Fruit fly (Drosophila melanogaster) whole organism, embryonic: ENCODE data around the gene CG32847.

ENCODE experiments used
- BtbVII ChIP-seq: fragments of 200-800 bp; sonication (Bioruptor generic); optimal IDR thresholded peaks from 3 replicates; lab custom pipeline; 2017; ENCODE audit warnings: missing biosample characterization, mild to moderate bottlenecking, missing genetic modification characterization
- CG10565 ChIP-seq: fragments of 200-800 bp; sonication (Bioruptor generic); optimal IDR thresholded peaks from 3 replicates; lab custom pipeline; 2016; ENCODE audit warnings: missing biosample characterization, mild to moderate bottlenecking, missing genetic modification characterization
- CG12769 ChIP-seq: fragments of 200-800 bp; sonication (Bioruptor generic); optimal IDR thresholded peaks from 2 replicates; lab custom pipeline; 2019; ENCODE audit warnings: missing biosample characterization, mild to moderate bottlenecking, missing genetic modification characterization, moderate library complexity
- CG12942 ChIP-seq: fragments of 200-800 bp; sonication (Bioruptor generic); optimal IDR thresholded peaks from 3 replicates; lab custom pipeline; 2016; ENCODE audit warnings: missing biosample characterization, missing genetic modification characterization
- CG13624 ChIP-seq: fragments of 200-800 bp; sonication (Bioruptor generic); optimal IDR thresholded peaks from 2 replicates; lab custom pipeline; 2016; ENCODE audit warnings: missing biosample characterization, missing genetic modification characterization
- CG15514 ChIP-seq: fragments of 200-800 bp; sonication (Bioruptor generic); optimal IDR thresholded peaks from 3 replicates; lab custom pipeline; 2017; ENCODE audit warnings: missing biosample characterization, missing genetic modification characterization, mild to moderate bottlenecking, moderate library complexity, missing genetic modification reagents
- CG2120 ChIP-seq: fragments of 200-800 bp; sonication (Bioruptor generic); optimal IDR thresholded peaks from 3 replicates; lab custom pipeline; 2016; ENCODE audit warnings: missing biosample characterization, missing genetic modification characterization
- CG34422 ChIP-seq: fragments of 200-800 bp; sonication (Bioruptor generic); IDR thresholded peaks from 3 replicates; pipeline ENCODE4 v1.3.6; 2022; ENCODE audit warnings: missing biosample characterization, missing genetic modification characterization
- CG3995 ChIP-seq: fragments of 200-800 bp; sonication (Bioruptor generic); optimal IDR thresholded peaks from 3 replicates; lab custom pipeline; 2016; ENCODE audit warnings: missing biosample characterization, missing genetic modification characterization
- CG4617 ChIP-seq: fragments of 200-800 bp; sonication (Bioruptor generic); optimal IDR thresholded peaks from 3 replicates; lab custom pipeline; 2016; ENCODE audit warnings: missing biosample characterization, missing genetic modification characterization, borderline replicate concordance
- CG6272 ChIP-seq: fragments of 200-800 bp; sonication (Bioruptor generic); IDR thresholded peaks from 2 replicates; pipeline ENCODE4 v1.3.6; 2022; ENCODE audit warnings: missing biosample characterization, missing genetic modification characterization
- CG7786 ChIP-seq: fragments of 200-800 bp; sonication (Bioruptor generic); optimal IDR thresholded peaks from 2 replicates; lab custom pipeline; 2016; ENCODE audit warnings: missing biosample characterization, missing genetic modification characterization
- CG8290 ChIP-seq, 3 experiments: fragments of 200-800 bp; sonication (Bioruptor generic); optimal IDR thresholded peaks; 2 replicates each; lab custom pipeline; 2016 to 2019; ENCODE audit warnings: missing biosample characterization in 3 of 3, missing genetic modification characterization in 3 of 3, mild to moderate bottlenecking in 2 of 3, moderate library complexity in 1 of 3
- CG9932 ChIP-seq: fragments of 200-800 bp; sonication (Bioruptor generic); IDR thresholded peaks from 2 replicates; pipeline ENCODE4 v1.3.6; 2022; ENCODE audit warnings: missing biosample characterization, missing genetic modification characterization
- Chrac-16 ChIP-seq: fragments of 200-800 bp; sonication (Bioruptor generic); optimal IDR thresholded peaks from 3 replicates; lab custom pipeline; 2016; ENCODE audit warnings: missing biosample characterization, missing genetic modification characterization
- Dfd ChIP-seq, 2 experiments: fragments of >200 bp; optimal IDR thresholded peaks; 2 replicates each; lab custom pipeline; 2017; ENCODE audit warnings: missing biosample characterization in 2 of 2, missing genetic modification characterization in 2 of 2
- E2f2 ChIP-seq: fragments of 200-800 bp; sonication (Bioruptor generic); IDR thresholded peaks from 2 replicates; pipeline ENCODE4 v1.3.6; 2022; ENCODE audit warnings: missing biosample characterization, missing genetic modification characterization
- Ets65A ChIP-seq: fragments of 200-800 bp; sonication (Bioruptor generic); peaks from one replicate; lab custom pipeline; 2016; ENCODE audit warnings: missing biosample characterization, missing genetic modification characterization
- Ets97D ChIP-seq: fragments of 200-800 bp; sonication (Bioruptor generic); optimal IDR thresholded peaks from 3 replicates; lab custom pipeline; 2016; ENCODE audit warnings: missing biosample characterization, missing genetic modification characterization
- Fer1 ChIP-seq: fragments of 200-800 bp; sonication (Bioruptor generic); optimal IDR thresholded peaks from 2 replicates; lab custom pipeline; 2017; ENCODE audit warnings: missing biosample characterization, mild to moderate bottlenecking, missing genetic modification characterization
- HLHmδ ChIP-seq: fragments of 200-800 bp; sonication (Bioruptor generic); optimal IDR thresholded peaks from 2 replicates; lab custom pipeline; 2018; ENCODE audit warnings: missing biosample characterization, mild to moderate bottlenecking, missing genetic modification characterization, moderate library complexity
- Hand ChIP-seq: fragments of 200-800 bp; sonication (Bioruptor generic); optimal IDR thresholded peaks from 2 replicates; lab custom pipeline; 2017; ENCODE audit warnings: mild to moderate bottlenecking, missing biosample characterization, missing genetic modification reagents, missing genetic modification characterization
- HmgZ ChIP-seq: fragments of 200-800 bp; sonication (Bioruptor generic); optimal IDR thresholded peaks from 2 replicates; lab custom pipeline; 2018; ENCODE audit warnings: missing biosample characterization, mild to moderate bottlenecking, missing genetic modification characterization
- Hsf ChIP-seq: fragments of 200-800 bp; sonication (Bioruptor generic); optimal IDR thresholded peaks from 3 replicates; lab custom pipeline; 2016; ENCODE audit warnings: missing biosample characterization, missing genetic modification characterization
- MBD-R2 ChIP-seq: fragments of 200-800 bp; sonication (Bioruptor generic); IDR thresholded peaks from 2 replicates; pipeline ENCODE4 v1.3.6; 2022; ENCODE audit warnings: missing biosample characterization, missing genetic modification characterization
- Max ChIP-seq: fragments of 200-800 bp; sonication (Bioruptor generic); optimal IDR thresholded peaks from 2 replicates; lab custom pipeline; 2016; ENCODE audit warnings: missing biosample characterization, mild to moderate bottlenecking, missing genetic modification characterization
- NfI ChIP-seq: fragments of 200-800 bp; sonication (Bioruptor generic); optimal IDR thresholded peaks from 3 replicates; lab custom pipeline; 2018; ENCODE audit warnings: missing biosample characterization, mild to moderate bottlenecking, missing genetic modification characterization, moderate library complexity
- Oli ChIP-seq: fragments of 200-800 bp; sonication (Bioruptor generic); optimal IDR thresholded peaks from 2 replicates; lab custom pipeline; 2018; ENCODE audit warnings: missing biosample characterization, mild to moderate bottlenecking, missing genetic modification characterization, moderate library complexity
- Rx ChIP-seq: fragments of 200-800 bp; sonication (Bioruptor generic); IDR thresholded peaks from 2 replicates; pipeline ENCODE4 v1.3.6; 2022; ENCODE audit warnings: missing biosample characterization, missing genetic modification characterization
- Sry-δ ChIP-seq: fragments of 200-800 bp; sonication (Bioruptor generic); optimal IDR thresholded peaks from 2 replicates; lab custom pipeline; 2016; ENCODE audit warnings: missing biosample characterization, missing genetic modification characterization
- YL-1 ChIP-seq: fragments of 200-800 bp; sonication (Bioruptor generic); optimal IDR thresholded peaks from 3 replicates; lab custom pipeline; 2017; ENCODE audit warnings: missing biosample characterization, mild to moderate bottlenecking, missing genetic modification characterization
- az2 ChIP-seq: fragments of 200-800 bp; sonication (Bioruptor generic); optimal IDR thresholded peaks from 3 replicates; lab custom pipeline; 2016; ENCODE audit warnings: missing biosample characterization, missing genetic modification characterization
- bigmax ChIP-seq: fragments of 200-800 bp; sonication (Bioruptor generic); optimal IDR thresholded peaks from 2 replicates; lab custom pipeline; 2018; ENCODE audit warnings: missing biosample characterization, mild to moderate bottlenecking, missing genetic modification characterization
- caup ChIP-seq: fragments of 200-800 bp; sonication (Bioruptor generic); optimal IDR thresholded peaks from 3 replicates; lab custom pipeline; 2017; ENCODE audit warnings: missing biosample characterization, mild to moderate bottlenecking, missing genetic modification characterization, moderate library complexity; ENCODE audit not compliant: severe bottlenecking
- dati ChIP-seq: fragments of 200-800 bp; sonication (Bioruptor generic); IDR thresholded peaks from 2 replicates; pipeline ENCODE4 v1.3.6; 2022; ENCODE audit warnings: missing biosample characterization, missing genetic modification characterization
- dm ChIP-seq: fragments of 200-800 bp; sonication (Bioruptor generic); optimal IDR thresholded peaks from 3 replicates; lab custom pipeline; 2016; ENCODE audit warnings: missing biosample characterization, missing genetic modification characterization
- dpn ChIP-seq, 2 experiments: fragments of 200-800 bp; sonication (Bioruptor generic); optimal IDR thresholded peaks; 3 replicates each; lab custom pipeline; 2016; ENCODE audit warnings: missing biosample characterization in 2 of 2, missing genetic modification characterization in 2 of 2
- ems ChIP-seq: fragments of 200-800 bp; sonication (Bioruptor generic); optimal IDR thresholded peaks from 3 replicates; lab custom pipeline; 2016; ENCODE audit warnings: missing biosample characterization, missing genetic modification characterization
- gfzf ChIP-seq: fragments of 200-800 bp; sonication (Bioruptor generic); optimal IDR thresholded peaks from 2 replicates; lab custom pipeline; 2016; ENCODE audit warnings: missing biosample characterization, mild to moderate bottlenecking, missing genetic modification characterization, moderate library complexity
- lab ChIP-seq: fragments of 200-800 bp; sonication (Bioruptor generic); optimal IDR thresholded peaks from 3 replicates; lab custom pipeline; 2017; ENCODE audit warnings: missing biosample characterization, missing genetic modification characterization, mild to moderate bottlenecking, moderate library complexity, missing genetic modification reagents
- oc ChIP-seq: fragments of 200-800 bp; sonication (Bioruptor generic); optimal IDR thresholded peaks from 2 replicates; lab custom pipeline; 2018; ENCODE audit warnings: missing biosample characterization, mild to moderate bottlenecking, missing genetic modification characterization, moderate library complexity
- peb ChIP-seq: fragments of 200-800 bp; sonication (Bioruptor generic); IDR thresholded peaks from 2 replicates; pipeline ENCODE4 v1.3.6; 2022; ENCODE audit warnings: missing biosample characterization, missing genetic modification characterization
- phol ChIP-seq: fragments of 200-800 bp; sonication (Bioruptor generic); optimal IDR thresholded peaks from 3 replicates; lab custom pipeline; 2018; ENCODE audit warnings: missing biosample characterization, mild to moderate bottlenecking, missing genetic modification characterization, moderate library complexity
- prd ChIP-seq, 3 experiments: fragments of >200 bp in 2 of 3; fragments of 200-800 bp in 1 of 3; sonication (Bioruptor generic) in 1 of 3; optimal IDR thresholded peaks in 2 of 3; IDR thresholded peaks in 1 of 3; 2 replicates in 2 of 3; 3 replicates in 1 of 3; pipeline versions ENCODE4 v1.3.6 to Lab custom; 2017 to 2022; ENCODE audit warnings: missing biosample characterization in 1 of 3, missing genetic modification characterization in 1 of 3
- row ChIP-seq: fragments of 200-800 bp; sonication (Bioruptor generic); IDR thresholded peaks from 3 replicates; pipeline ENCODE4 v1.3.6; 2022; ENCODE audit warnings: missing biosample characterization, missing genetic modification characterization
- slbo ChIP-seq: fragments of 200-800 bp; sonication (Bioruptor generic); IDR thresholded peaks from 2 replicates; pipeline ENCODE4 v1.3.6; 2022; ENCODE audit warnings: missing biosample characterization, missing genetic modification characterization
- stwl ChIP-seq: fragments of 200-800 bp; sonication (Bioruptor generic); optimal IDR thresholded peaks from 3 replicates; lab custom pipeline; 2018; ENCODE audit warnings: missing biosample characterization, mild to moderate bottlenecking, missing genetic modification characterization, moderate library complexity
- vvl ChIP-seq: fragments of 200-800 bp; sonication (Bioruptor generic); IDR thresholded peaks from 2 replicates; pipeline ENCODE4 v1.3.6; 2022; ENCODE audit warnings: missing biosample characterization, missing genetic modification characterization

Gene CG32847

DNA sequence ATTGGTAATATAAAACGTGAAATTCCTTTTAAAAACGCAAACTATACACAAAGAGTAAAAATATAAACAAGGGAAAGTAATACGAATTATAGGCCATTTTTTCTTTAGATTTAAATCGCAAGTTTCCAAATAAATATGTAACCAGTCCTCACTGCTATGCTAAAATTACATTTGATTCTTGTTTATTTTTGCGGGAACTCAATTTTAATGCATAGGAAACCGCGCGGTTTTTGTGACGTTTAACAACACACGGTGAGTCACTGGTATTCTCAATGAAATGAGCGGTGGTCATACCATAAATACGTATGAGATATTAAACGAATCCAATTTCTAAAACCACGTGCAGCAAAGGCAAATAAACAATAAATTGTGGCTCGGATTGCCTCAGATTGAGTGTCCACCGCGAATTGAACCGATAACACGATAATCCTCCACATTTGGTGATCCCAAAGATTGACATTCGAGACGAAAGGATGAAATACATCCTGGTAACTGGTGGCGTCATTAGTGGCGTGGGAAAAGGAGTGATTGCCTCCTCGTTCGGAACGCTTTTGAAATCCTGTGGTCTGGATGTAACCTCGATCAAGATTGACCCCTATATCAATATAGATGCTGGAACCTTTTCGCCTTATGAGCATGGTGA, 23.4 kb upstream of the CG32847 start, which contains the start of gene Ctps:
TSS of gene Ctps (plus strand) at position 37 of the 643 bp plus-strand sequence.
- TF ChIP-seq YL-1 (peak; percentile 28), BtbVII (no peak), Hsf (GFP tag; lab: Kevin White, UChicago) (peak; percentile 3), CG12769 (tag; lab: Kevin White, UChicago) (peak; percentile 2), CG12942 (GFP tag; lab: Kevin White, UChicago) (no peak), Oli (tag; lab: Kevin White, UChicago) (no peak), ems (peak; percentile 11), MBD-R2 (peak; percentile 50), Rx (GFP tag; lab: Robert Waterston, UW) (no peak), Ets97D (peak; percentile 62), vvl (GFP tag; lab: Robert Waterston, UW) (0 out of 2 replicates have a peak, but pooled peaks have one; percentile 40), Ets65A (peak; percentile 82), E2f2 (GFP tag; lab: Robert Waterston, UW) (peak; percentile 90), NfI (GFP tag; lab: Kevin White, UChicago) (peak; percentile 45), Max (GFP tag; lab: Kevin White, UChicago) (peak; percentile 55), az2 (GFP tag; lab: Kevin White, UChicago) (no peak), CG15514 (GFP tag; lab: Kevin White, UChicago) (peak; percentile 64), HmgZ (tag; lab: Kevin White, UChicago) (peak; percentile 25), Hand (GFP tag; lab: Kevin White, UChicago) (no peak), bigmax (GFP tag; lab: Kevin White, UChicago) (peak; percentile 6), gfzf (GFP tag; lab: Kevin White, UChicago) (peak; percentile 82), phol (tag; lab: Kevin White, UChicago) (peak; percentile 2), lab (GFP tag; lab: Kevin White, UChicago) (peak; percentile 24), CG13624 (GFP tag; lab: Kevin White, UChicago) (peak; percentile 24), prd (optimal IDR thresholded peaks at IDR 0.05; lab: Kevin White, UChicago) (no peak), prd (GFP tag; IDR thresholded peaks at IDR 0.05; lab: Robert Waterston, UW) (0 out of 3 replicates have a peak, but pooled peaks have one; percentile 19), Dfd (GFP tag; optimal IDR thresholded peaks at IDR 0.05; lab: Kevin White, UChicago) (no peak), dm (peak; percentile 76), CG7786 (GFP tag; lab: Kevin White, UChicago) (peak; percentile 29), Sry-δ (GFP tag; lab: Kevin White, UChicago) (peak; percentile 15), CG8290 (GFP tag; optimal IDR thresholded peaks at IDR 0.05; lab: Kevin White, UChicago) (no peak), CG8290 (tag; optimal IDR thresholded peaks at IDR 0.05; lab: Kevin White, UChicago) (peak in 1 of 2 experiments; percentile 61), CG2120 (GFP tag; lab: Kevin White, UChicago) (peak; percentile 43), CG10565 (GFP tag; lab: Kevin White, UChicago) (no peak), dpn (GFP tag; optimal IDR thresholded peaks at IDR 0.05; lab: Kevin White, UChicago) (peak in 1 of 2 experiments; percentile 5), slbo (peak; percentile 42; the same call in 1 of the 2 replicates), oc (tag; lab: Kevin White, UChicago) (no peak), CG3995 (GFP tag; lab: Kevin White, UChicago) (peak; percentile 31), HLHmδ (GFP tag; lab: Kevin White, UChicago) (no peak), Fer1 (GFP tag; lab: Kevin White, UChicago) (peak; percentile 27), Chrac-16 (peak; percentile 16), dati (GFP tag; lab: Robert Waterston, UW) (no peak), row (peak; percentile 38; the same call in 1 of the 3 replicates), caup (peak; percentile 5), peb (GFP tag; lab: Robert Waterston, UW) (0 out of 2 replicates have a peak, but pooled peaks have one; percentile 16), stwl (tag; lab: Kevin White, UChicago) (peak; percentile 79), CG34422 (GFP tag; lab: Robert Waterston, UW) (peak; percentile 27; the same call in 1 of the 3 replicates), CG4617 (GFP tag; lab: Kevin White, UChicago) (peak; percentile 38), CG6272 (GFP tag; lab: Robert Waterston, UW) (no peak), CG9932 (GFP tag; lab: Robert Waterston, UW) (peak; percentile 17; the same call in 1 of the 2 replicates)
